Fruit fly (Drosophila melanogaster): Measurements from ENCODE around the gene CG32409.

Gene CG32409

dm6 chr3L:5869614-5870204 lies 29.6 kb upstream of the CG32409 start (continued):
- TF ChIP-seq Dip2 (GFP tag; IDR thresholded peaks at IDR 0.05) (peak; percentile 99), Dip3 (GFP tag; optimal IDR thresholded peaks at IDR 0.05) (peak; percentile 50), CG10147 (GFP tag; optimal IDR thresholded peaks at IDR 0.05) (no peak), ato (GFP tag; IDR thresholded peaks at IDR 0.05; ENCODE audit: partially characterized antibody) (0 out of 2 replicates have a peak, but pooled peaks have one; percentile 43), CG1024 (GFP tag; IDR thresholded peaks at IDR 0.05) (peak; percentile 66; the same call in 1 of the 2 replicates), sens-2 (GFP tag; IDR thresholded peaks at IDR 0.05) (0 out of 2 replicates have a peak, but pooled peaks have one; percentile 8), Hr3 (GFP tag; optimal IDR thresholded peaks at IDR 0.05) (peak; percentile 65), onecut (GFP tag; IDR thresholded peaks at IDR 0.05) (peak; percentile 75), CG18619 (GFP tag; optimal IDR thresholded peaks at IDR 0.05) (no peak), nom (GFP tag; optimal IDR thresholded peaks at IDR 0.05) (no peak), sob (GFP tag; IDR thresholded peaks at IDR 0.05) (peak; percentile 85), Ets97D (GFP tag; optimal IDR thresholded peaks at IDR 0.05) (peak; percentile 12), ind (GFP tag; optimal IDR thresholded peaks at IDR 0.05) (peak; percentile 80), H2.0 (GFP tag; IDR thresholded peaks at IDR 0.05) (peak; percentile 69), CG17568 (GFP tag; optimal IDR thresholded peaks at IDR 0.05) (no peak), Fer3 (tag; optimal IDR thresholded peaks at IDR 0.05) (peak; percentile 80), jumu (GFP tag; optimal IDR thresholded peaks at IDR 0.05) (no peak), prd (optimal IDR thresholded peaks at IDR 0.05) (no peak), prd (GFP tag; IDR thresholded peaks at IDR 0.05) (peak; percentile 81), zen (tag; optimal IDR thresholded peaks at IDR 0.05) (peak; percentile 86), tx (GFP tag; optimal IDR thresholded peaks at IDR 0.05) (peak; percentile 18), klu (GFP tag; IDR thresholded peaks at IDR 0.05) (peak; percentile 31; the same call in 1 of the 2 replicates), CG32532 (GFP tag; IDR thresholded peaks at IDR 0.05) (peak; percentile 93), CG13894 (tag; optimal IDR thresholded peaks at IDR 0.05) (peak; percentile 90), CG4360 (GFP tag; IDR thresholded peaks at IDR 0.05) (peak; percentile 94), slou (GFP tag; optimal IDR thresholded peaks at IDR 0.05) (peak; percentile 48), Opbp (GFP tag; IDR thresholded peaks at IDR 0.05; ENCODE audit: partially characterized antibody) (peak; percentile 72; the same call in 2 of the 3 replicates), CG6689 (GFP tag; IDR thresholded peaks at IDR 0.05) (peak; percentile 54), Lim3 (GFP tag; IDR thresholded peaks at IDR 0.05) (no peak), Meics (GFP tag; optimal IDR thresholded peaks at IDR 0.05) (peak; percentile 74), Sox102F (GFP tag; optimal IDR thresholded peaks at IDR 0.05) (peak; percentile 61), CG5180 (GFP tag; optimal IDR thresholded peaks at IDR 0.05) (peak; percentile 32), CG34376 (GFP tag; optimal IDR thresholded peaks at IDR 0.05) (peak; percentile 2), Myb (GFP tag; optimal IDR thresholded peaks at IDR 0.05) (peak; percentile 18), CG42726 (GFP tag; IDR thresholded peaks at IDR 0.05; ENCODE audit: partially characterized antibody) (peak; percentile 77), CG3726 (GFP tag; IDR thresholded peaks at IDR 0.05) (peak; percentile 58; the same call in 2 of the 3 replicates), stwl (tag; optimal IDR thresholded peaks at IDR 0.05) (peak; percentile 79), sima (GFP tag; optimal IDR thresholded peaks at IDR 0.05) (peak; percentile 28), E2f1 (GFP tag; IDR thresholded peaks at IDR 0.05) (peak; percentile 64), CG4424 (GFP tag; optimal IDR thresholded peaks at IDR 0.05) (peak; percentile 74), Hsf (GFP tag; optimal IDR thresholded peaks at IDR 0.05) (peak; percentile 65), pzg (GFP tag; optimal IDR thresholded peaks at IDR 0.05) (peak; percentile 31), CG12104 (GFP tag; optimal IDR thresholded peaks at IDR 0.05) (peak; percentile 36), Atf6 (GFP tag; IDR thresholded peaks at IDR 0.05) (0 out of 2 replicates have a peak, but pooled peaks have one; percentile 21), pfk (GFP tag; optimal IDR thresholded peaks at IDR 0.05) (peak; percentile 23), dati (GFP tag; IDR thresholded peaks at IDR 0.05) (0 out of 2 replicates have a peak, but pooled peaks have one; percentile 38), hbn (GFP tag; IDR thresholded peaks at IDR 0.05; ENCODE audit: partially characterized antibody) (no peak), B-H1 (GFP tag; IDR thresholded peaks at IDR 0.05) (peak; percentile 24; the same call in 1 of the 3 replicates), gro (GFP tag; optimal IDR thresholded peaks at IDR 0.05) (no peak), CG7786 (GFP tag; optimal IDR thresholded peaks at IDR 0.05) (no peak)
